Fruit fly (Drosophila melanogaster): ENCODE data around the gene CG4080.

- TF ChIP-seq da (GFP tag; optimal IDR thresholded peaks at IDR 0.05) (no peak), zen2 (GFP tag; IDR thresholded peaks at IDR 0.05; ENCODE audit: partially characterized antibody) (no peak), sqz (GFP tag; optimal IDR thresholded peaks at IDR 0.05) (no peak), tx (GFP tag; optimal IDR thresholded peaks at IDR 0.05) (no peak), Hr3 (GFP tag; optimal IDR thresholded peaks at IDR 0.05) (no peak), Hsf (GFP tag; optimal IDR thresholded peaks at IDR 0.05) (no peak), luna (GFP tag; optimal IDR thresholded peaks at IDR 0.05) (no peak), CG17829 (tag; optimal IDR thresholded peaks at IDR 0.05) (no peak), CG2202 (tag; optimal IDR thresholded peaks at IDR 0.05) (no peak), hkb (optimal IDR thresholded peaks at IDR 0.05) (no peak), hkb (GFP tag; IDR thresholded peaks at IDR 0.05) (no peak), Sox102F (GFP tag; optimal IDR thresholded peaks at IDR 0.05) (no peak), pan (optimal IDR thresholded peaks at IDR 0.05) (no peak), pan (GFP tag; optimal IDR thresholded peaks at IDR 0.05 in 1 of 2, IDR thresholded peaks at IDR 0.05 in 1 of 2) (no peak)
These were observed 34.9 kb downstream of the CG4080 start, which contains the start of gene mRRF1 for dm6 chr3L:9364131-9364530.

All from whole organism, embryonic.